Fruit fly (Drosophila melanogaster) S2 (cell line): Measurements from ENCODE around the gene CG31627.
A peak's percentile ranks its signal among the peaks of the same experiment; 100 is the strongest.

Experiments used
- CG8478 ChIP-seq: fragments of >200 bp; optimal IDR thresholded peaks from 2 replicates; lab custom pipeline; 2018
- CTCF ChIP-seq, 2 experiments: fragments of >200 bp; optimal IDR thresholded peaks; 2 replicates each; lab custom pipeline; 2018

DNA sequence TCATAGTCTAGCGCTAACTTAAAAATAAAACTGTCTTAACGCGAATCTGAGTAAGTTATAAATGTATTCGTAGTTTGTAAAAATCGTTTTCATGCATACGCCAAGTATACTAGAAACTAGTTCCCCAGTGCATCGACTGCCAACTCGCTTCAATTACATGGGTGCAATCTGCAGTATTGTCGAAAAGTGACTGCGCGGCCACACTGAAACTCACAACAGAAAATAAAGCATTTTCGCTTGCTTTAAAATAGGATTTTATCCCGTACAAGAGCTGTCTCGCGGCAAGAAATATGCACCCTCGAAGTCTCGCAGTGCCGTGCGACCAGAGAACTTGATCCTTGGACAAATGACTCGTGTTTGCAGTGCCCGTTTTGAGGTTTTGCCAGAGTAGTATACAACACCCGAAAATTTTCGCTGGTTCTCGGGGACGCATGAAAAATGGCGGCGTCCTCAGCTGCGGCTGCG is 48.1 kb downstream of the CG31627 start, which contains the start of gene CG8677:
- no peak for TF ChIP-seq CG8478 (lab: Kevin White, UChicago)
- peak; percentile 19 to 44 for TF ChIP-seq CTCF (optimal IDR thresholded peaks at IDR 0.05; lab: Kevin White, UChicago)
